In the genomic region with DNA sequence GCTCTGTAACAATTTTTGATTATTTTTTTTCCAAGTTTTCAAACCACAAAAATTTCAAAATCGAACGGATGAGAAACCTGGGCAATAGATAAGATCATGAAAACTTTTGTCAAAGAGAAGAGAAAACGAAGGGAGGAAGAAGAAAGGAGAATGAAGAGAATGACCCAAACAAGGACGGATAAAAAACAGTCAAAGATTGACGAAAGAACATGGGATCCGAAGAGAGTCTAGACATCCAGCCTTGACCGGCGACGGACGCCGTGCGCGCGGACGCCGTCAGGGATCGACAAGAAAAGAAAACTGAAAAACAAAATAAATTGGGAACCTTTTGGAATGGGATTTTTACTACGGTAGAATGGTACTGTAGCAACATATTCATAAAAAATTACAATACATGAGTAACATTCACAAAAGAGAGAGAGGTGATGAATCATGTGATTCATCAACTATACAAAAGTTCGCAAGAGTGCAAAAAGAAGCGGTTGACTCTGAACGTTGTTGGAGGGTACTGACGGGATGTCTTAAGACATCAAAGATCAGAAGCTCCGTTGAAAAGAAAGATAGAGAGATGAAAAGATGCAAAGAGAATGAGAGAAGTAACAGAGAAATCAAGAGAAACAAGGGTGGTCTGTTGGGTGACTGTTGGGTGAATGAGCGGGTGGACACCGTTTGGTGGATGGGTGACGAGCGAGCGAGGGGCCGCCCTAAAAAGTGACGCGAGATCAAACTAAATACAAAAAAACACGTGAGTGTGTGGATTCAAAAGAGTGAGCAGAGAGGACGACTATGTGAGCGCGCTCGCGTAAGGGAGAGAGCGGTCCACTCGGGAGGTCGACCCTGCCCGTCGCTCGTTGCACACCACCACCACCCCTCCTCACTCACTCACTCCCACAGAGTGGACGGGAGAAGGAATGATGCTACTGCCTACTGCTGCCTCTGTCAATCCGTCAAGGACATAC, we compare ENCODE assay signal across 4 worm cellular contexts.
TF ChIP-seq lines count a peak whose summit lies in the region.

A gene (minus strand): TSS at position 10 of the 959 bp plus-strand sequence.

TF ChIP-seq in whole organism, L2 larva, 48 proteins besides CTCF, POLR2A, EP300 and RAD21 (continued from another document):
- TF ChIP-seq nhr-129 (tag; optimal IDR thresholded peaks at IDR 0.05; lab: Kevin White, UChicago): peak; percentile 62
- TF ChIP-seq unc-62 (GFP tag; optimal IDR thresholded peaks at IDR 0.05; lab: Kevin White, UChicago): no peak
- no peak for TF ChIP-seq mab-5 (tag; optimal IDR thresholded peaks at IDR 0.05; lab: Kevin White, UChicago)
- no peak for TF ChIP-seq lin-11 (tag; optimal IDR thresholded peaks at IDR 0.05; lab: Kevin White, UChicago)
- TF ChIP-seq nhr-11 (tag; optimal IDR thresholded peaks at IDR 0.05; lab: Kevin White, UChicago): no peak
- no peak for TF ChIP-seq nhr-10 (tag; optimal IDR thresholded peaks at IDR 0.05; lab: Kevin White, UChicago)
- no peak for TF ChIP-seq sem-4 (tag; optimal IDR thresholded peaks at IDR 0.05; lab: Kevin White, UChicago)
- peak; percentile 41 for TF ChIP-seq lin-13 (GFP tag; optimal IDR thresholded peaks at IDR 0.05; lab: Kevin White, UChicago)
- no peak for TF ChIP-seq gmeb-1 (tag; optimal IDR thresholded peaks at IDR 0.05; lab: Kevin White, UChicago)
- TF ChIP-seq peb-1 (tag; optimal IDR thresholded peaks at IDR 0.05; lab: Kevin White, UChicago): no peak
- TF ChIP-seq nhr-25 (tag; optimal IDR thresholded peaks at IDR 0.05; lab: Kevin White, UChicago): peak; percentile 20
- TF ChIP-seq unc-39 (tag; optimal IDR thresholded peaks at IDR 0.05; lab: Kevin White, UChicago): no peak
- TF ChIP-seq fos-1 (tag; optimal IDR thresholded peaks at IDR 0.05; lab: Kevin White, UChicago): peak; percentile 17
- TF ChIP-seq unc-55 (GFP tag; optimal IDR thresholded peaks at IDR 0.05; lab: Kevin White, UChicago): no peak
- TF ChIP-seq R02D3.7 (tag; optimal IDR thresholded peaks at IDR 0.05; lab: Kevin White, UChicago): no peak
- TF ChIP-seq aly-2 (tag; optimal IDR thresholded peaks at IDR 0.05; lab: Kevin White, UChicago): no peak
- peak; percentile 25 for TF ChIP-seq sma-9 (GFP tag; optimal IDR thresholded peaks at IDR 0.05; lab: Kevin White, UChicago)
- TF ChIP-seq sma-9 (tag; optimal IDR thresholded peaks at IDR 0.05; lab: Kevin White, UChicago): no peak
- no peak for TF ChIP-seq C34F6.9 (tag; optimal IDR thresholded peaks at IDR 0.05; lab: Kevin White, UChicago)
- TF ChIP-seq elt-1 (tag; optimal IDR thresholded peaks at IDR 0.05; lab: Kevin White, UChicago): no peak
- TF ChIP-seq egl-27 (tag; optimal IDR thresholded peaks at IDR 0.05; lab: Kevin White, UChicago): no peak
- TF ChIP-seq nhr-23 (tag; optimal IDR thresholded peaks at IDR 0.05; lab: Kevin White, UChicago): no peak
- peak; percentile 62 for TF ChIP-seq F13H6.1 (tag; optimal IDR thresholded peaks at IDR 0.05; lab: Kevin White, UChicago)
- peak; percentile 67 for TF ChIP-seq ceh-16 (tag; optimal IDR thresholded peaks at IDR 0.05; lab: Kevin White, UChicago)
- TF ChIP-seq mdl-1 (tag; optimal IDR thresholded peaks at IDR 0.05; lab: Kevin White, UChicago): no peak
- TF ChIP-seq nhr-6 (tag; optimal IDR thresholded peaks at IDR 0.05; lab: Kevin White, UChicago): no peak
- no peak for TF ChIP-seq elt-3 (tag; optimal IDR thresholded peaks at IDR 0.05; lab: Kevin White, UChicago)
- no peak for TF ChIP-seq snpc-4 (tag; optimal IDR thresholded peaks at IDR 0.05; lab: Kevin White, UChicago)

TF ChIP-seq in whole organism, L4 larva, 104 proteins besides CTCF, POLR2A, EP300 and RAD21 (continued from another document):
- TF ChIP-seq dve-1 (tag; optimal IDR thresholded peaks at IDR 0.05; lab: Kevin White, UChicago; ENCODE audit: insufficient read depth): peak; percentile 5
- peak; percentile 90 for TF ChIP-seq nhr-6 (tag; optimal IDR thresholded peaks at IDR 0.05; lab: Kevin White, UChicago)
- TF ChIP-seq F10B5.3 (tag; optimal IDR thresholded peaks at IDR 0.05; lab: Kevin White, UChicago): peak; percentile 29
- no peak for TF ChIP-seq T20F7.1 (GFP tag; optimal IDR thresholded peaks at IDR 0.05; lab: Kevin White, UChicago)
- TF ChIP-seq nhr-28 (tag; optimal IDR thresholded peaks at IDR 0.05; lab: Kevin White, UChicago): peak; percentile 11
- TF ChIP-seq set-16 (GFP tag; IDR thresholded peaks at IDR 0.05; lab: Robert Waterston, UW): peak; percentile 87
- no peak for TF ChIP-seq R02D3.7 (tag; optimal IDR thresholded peaks at IDR 0.05; lab: Kevin White, UChicago)
- no peak for TF ChIP-seq dmd-9 (GFP tag; IDR thresholded peaks at IDR 0.05; lab: Robert Waterston, UW)
- peak in 1 of 2 experiments; percentile 61 for TF ChIP-seq lsy-2 (tag; optimal IDR thresholded peaks at IDR 0.05; lab: Kevin White, UChicago)

TF ChIP-seq in whole organism, late embryonic, 69 proteins besides CTCF, POLR2A, EP300 and RAD21 (continued from another document):
- peak; percentile 45 for TF ChIP-seq sox-4 (tag; optimal IDR thresholded peaks at IDR 0.05; lab: Kevin White, UChicago)
- TF ChIP-seq fkh-6 (tag; optimal IDR thresholded peaks at IDR 0.05; lab: Kevin White, UChicago): peak; percentile 57
- peak; percentile 24 for TF ChIP-seq unc-42 (tag; optimal IDR thresholded peaks at IDR 0.05; lab: Kevin White, UChicago)
- peak; percentile 6 for TF ChIP-seq syd-9 (tag; optimal IDR thresholded peaks at IDR 0.05; lab: Kevin White, UChicago)
- TF ChIP-seq ceh-31 (tag; optimal IDR thresholded peaks at IDR 0.05; lab: Kevin White, UChicago): peak; percentile 41
- peak; percentile 28 for TF ChIP-seq ceh-2 (tag; optimal IDR thresholded peaks at IDR 0.05; lab: Kevin White, UChicago)
- no peak for TF ChIP-seq ttx-3 (tag; optimal IDR thresholded peaks at IDR 0.05; lab: Kevin White, UChicago)

TF ChIP-seq in whole organism, mixed stage, embryonic, 35 proteins besides CTCF, POLR2A, EP300 and RAD21 (continued from another document):
- TF ChIP-seq pha-4 (tag; optimal IDR thresholded peaks at IDR 0.05; lab: Kevin White, UChicago) (no peak), M03D4.4 (tag; optimal IDR thresholded peaks at IDR 0.05; lab: Kevin White, UChicago) (peak; percentile 73), tbx-8 (GFP tag; optimal IDR thresholded peaks at IDR 0.05; lab: Kevin White, UChicago) (no peak), hlh-1 (tag; optimal IDR thresholded peaks at IDR 0.05; lab: Kevin White, UChicago) (peak; percentile 62), unc-39 (tag; optimal IDR thresholded peaks at IDR 0.05; lab: Kevin White, UChicago) (no peak), elt-3 (tag; optimal IDR thresholded peaks at IDR 0.05; lab: Kevin White, UChicago) (no peak), cnd-1 (tag; optimal IDR thresholded peaks at IDR 0.05; lab: Kevin White, UChicago) (peak; percentile 49), drap-1 (GFP tag; optimal IDR thresholded peaks at IDR 0.05; lab: Kevin White, UChicago) (peak; percentile 35), nhr-12 (tag; optimal IDR thresholded peaks at IDR 0.05; lab: Kevin White, UChicago) (no peak), lin-32 (GFP tag; optimal IDR thresholded peaks at IDR 0.05; lab: Kevin White, UChicago) (no peak)
TF ChIP-seq in whole organism, mixed stage, embryonic: peak in this region for 13.
